Fruit fly (Drosophila melanogaster): ENCODE data around the gene UQCR-14.

- TF ChIP-seq CG33017 (tag; optimal IDR thresholded peaks at IDR 0.05) (no peak), CG5204 (GFP tag; optimal IDR thresholded peaks at IDR 0.05) (no peak), CG7045 (GFP tag; optimal IDR thresholded peaks at IDR 0.05) (no peak), Hr96 (GFP tag; optimal IDR thresholded peaks at IDR 0.05) (no peak), CG7101 (tag; optimal IDR thresholded peaks at IDR 0.05) (no peak), cnc (optimal IDR thresholded peaks at IDR 0.05) (no peak), CG12768 (GFP tag; optimal IDR thresholded peaks at IDR 0.05) (no peak), Mnt (GFP tag; optimal IDR thresholded peaks at IDR 0.05) (no peak), CG11617 (GFP tag; optimal IDR thresholded peaks at IDR 0.05) (no peak), Crg-1 (GFP tag; optimal IDR thresholded peaks at IDR 0.05) (no peak), CG1620 (GFP tag; optimal IDR thresholded peaks at IDR 0.05) (no peak), kay (GFP tag; ENCODE audit: borderline replicate concordance) (no peak), pad (GFP tag; optimal IDR thresholded peaks at IDR 0.05) (no peak), ovo (GFP tag; optimal IDR thresholded peaks at IDR 0.05) (peak; percentile 48)
Observed at dm6 chrX:16275168-16275853, 10.8 kb upstream of the UQCR-14 start.
